Worm (Caenorhabditis elegans) whole organism, late embryonic: ENCODE data around the gene ZK637.15.

ENCODE experiments used
- ahr-1 ChIP-seq: sonication (generic microtip); optimal IDR thresholded peaks from 2 replicates; lab custom pipeline; 2016; ENCODE audit warnings: missing genetic modification characterization, missing compliant biosample characterization
- ama-1 ChIP-seq: fragments of 150-350 bp; optimal IDR thresholded peaks from 2 replicates; lab custom pipeline; 2014
- ceh-2 ChIP-seq: sonication (generic microtip); optimal IDR thresholded peaks from 2 replicates; lab custom pipeline; 2016; ENCODE audit warnings: missing genotype, missing genetic modification characterization, missing compliant biosample characterization
- ets-4 ChIP-seq: sonication (generic microtip); optimal IDR thresholded peaks from 2 replicates; lab custom pipeline; 2016; ENCODE audit warnings: missing genetic modification characterization, missing compliant biosample characterization
- mec-3 ChIP-seq: sonication (generic microtip); optimal IDR thresholded peaks from 2 replicates; lab custom pipeline; 2016; ENCODE audit warnings: borderline replicate concordance, missing genetic modification characterization, missing compliant biosample characterization
- nhr-232 ChIP-seq: sonication (generic microtip); optimal IDR thresholded peaks from 2 replicates; lab custom pipeline; 2016; ENCODE audit warnings: missing genetic modification characterization, missing compliant biosample characterization
- npax-4 ChIP-seq: sonication (generic microtip); optimal IDR thresholded peaks from 2 replicates; lab custom pipeline; 2016; ENCODE audit warnings: missing genetic modification characterization, missing compliant biosample characterization
- tbx-2 ChIP-seq: sonication (generic microtip); optimal IDR thresholded peaks from 2 replicates; lab custom pipeline; 2016; ENCODE audit warnings: missing genetic modification characterization, missing compliant biosample characterization

DNA sequence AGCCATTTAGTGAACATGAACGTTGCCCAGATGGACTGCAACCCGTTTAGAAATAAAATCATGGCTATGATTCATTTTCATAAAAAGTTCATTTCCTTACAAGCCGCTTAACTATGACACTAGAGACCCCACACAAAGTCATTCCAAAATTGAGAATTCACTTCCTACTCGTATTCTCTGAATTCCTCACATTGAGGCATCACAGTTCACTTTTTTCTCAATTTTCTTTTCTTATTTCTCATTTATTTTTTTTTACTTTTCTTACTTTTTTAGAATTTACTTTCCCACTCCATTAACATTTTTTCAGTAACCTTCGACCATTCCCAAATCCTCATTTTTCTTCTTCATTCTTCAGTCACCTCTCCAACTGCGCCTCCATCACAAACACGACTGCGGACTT lies 24.5 kb downstream of the ZK637.15 start, which contains the start of gene dhrr-1:
- no peak for TF ChIP-seq ama-1 (lab: Kevin White, UChicago)
- no peak for TF ChIP-seq ceh-2 (tag; lab: Kevin White, UChicago)
- no peak for TF ChIP-seq npax-4 (tag; lab: Kevin White, UChicago)
- no peak for TF ChIP-seq tbx-2 (tag; lab: Kevin White, UChicago)
- no peak for TF ChIP-seq nhr-232
- no peak for TF ChIP-seq ahr-1
- TF ChIP-seq ets-4 (tag; lab: Kevin White, UChicago): no peak
- TF ChIP-seq mec-3 (tag; lab: Kevin White, UChicago): no peak
